Worm (Caenorhabditis elegans): ENCODE data around the gene pacl-1.

DNA sequence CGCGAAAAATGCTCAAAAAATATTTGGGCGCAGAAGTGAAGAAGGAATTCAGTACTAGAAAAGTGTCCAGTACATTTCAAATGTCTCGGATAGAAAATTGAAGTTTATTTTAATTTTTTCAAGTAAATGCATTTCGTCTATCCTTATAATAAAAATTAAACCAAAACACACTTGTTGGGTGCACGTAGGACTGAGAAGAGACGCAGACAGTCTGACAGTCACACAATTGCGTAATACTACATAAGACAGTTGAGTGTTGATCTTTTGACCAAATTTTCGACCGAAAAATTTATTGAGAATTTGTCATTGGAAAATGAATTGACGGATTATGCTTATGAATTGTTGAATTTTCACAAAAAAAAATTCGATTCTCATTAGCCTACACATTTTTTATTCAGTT, 34.3 kb upstream of the pacl-1 start, which contains the start of gene oac-7:
- TF ChIP-seq Y53G8AR.9 (GFP tag; conservative IDR thresholded peaks at IDR 0.05) = no peak
- no peak for TF ChIP-seq snpc-4 (GFP tag; optimal IDR thresholded peaks at IDR 0.05)
- no peak for TF ChIP-seq snpc-4 (tag; optimal IDR thresholded peaks at IDR 0.05)
- no peak for TF ChIP-seq C06A6.2 (GFP tag; conservative IDR thresholded peaks at IDR 0.05)

All from whole organism, young adult.